Worm (Caenorhabditis elegans): ENCODE data around the gene srh-272.

ce11 chrV:2836501-2836900, 26.6 kb upstream of the srh-272 start, which contains the start of gene srj-45:
- TF ChIP-seq dox-1 (GFP tag; IDR thresholded peaks at IDR 0.05) (no peak), T07F8.4 (tag; optimal IDR thresholded peaks at IDR 0.05) (no peak), K11D2.4 (GFP tag; IDR thresholded peaks at IDR 0.05) (no peak), cebp-2 (GFP tag; IDR thresholded peaks at IDR 0.05) (no peak), madf-8 (GFP tag; conservative IDR thresholded peaks at IDR 0.05) (no peak), lin-35 (GFP tag; optimal IDR thresholded peaks at IDR 0.05) (no peak), snpc-3.4 (tag; optimal IDR thresholded peaks at IDR 0.05) (no peak)
